Worm (Caenorhabditis elegans): ENCODE measurements around the gene kap-1.

kap-1 gene

DNA sequence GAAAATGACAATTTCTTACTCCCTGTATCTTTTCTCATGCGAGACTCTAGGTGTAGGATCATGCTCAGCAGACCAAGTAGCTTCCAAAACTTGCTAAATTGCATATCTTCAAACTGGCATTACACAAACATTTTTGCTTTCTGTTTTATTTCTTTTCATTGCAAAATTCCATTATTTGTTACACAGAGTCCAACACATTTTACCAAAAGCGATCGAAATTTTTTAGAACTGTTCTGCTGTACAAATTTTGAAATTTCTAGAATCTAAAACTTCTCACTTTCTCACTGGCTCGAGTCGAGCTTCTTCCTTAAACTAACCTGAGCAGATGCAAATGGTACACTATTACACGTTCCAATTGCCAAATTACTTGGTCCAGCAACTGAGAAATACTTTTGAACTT, 24.2 kb upstream of the kap-1 start:
- TF ChIP-seq lsy-2 (tag; optimal IDR thresholded peaks at IDR 0.05) (no peak), unc-130 (tag; optimal IDR thresholded peaks at IDR 0.05) (no peak)

DNA sequence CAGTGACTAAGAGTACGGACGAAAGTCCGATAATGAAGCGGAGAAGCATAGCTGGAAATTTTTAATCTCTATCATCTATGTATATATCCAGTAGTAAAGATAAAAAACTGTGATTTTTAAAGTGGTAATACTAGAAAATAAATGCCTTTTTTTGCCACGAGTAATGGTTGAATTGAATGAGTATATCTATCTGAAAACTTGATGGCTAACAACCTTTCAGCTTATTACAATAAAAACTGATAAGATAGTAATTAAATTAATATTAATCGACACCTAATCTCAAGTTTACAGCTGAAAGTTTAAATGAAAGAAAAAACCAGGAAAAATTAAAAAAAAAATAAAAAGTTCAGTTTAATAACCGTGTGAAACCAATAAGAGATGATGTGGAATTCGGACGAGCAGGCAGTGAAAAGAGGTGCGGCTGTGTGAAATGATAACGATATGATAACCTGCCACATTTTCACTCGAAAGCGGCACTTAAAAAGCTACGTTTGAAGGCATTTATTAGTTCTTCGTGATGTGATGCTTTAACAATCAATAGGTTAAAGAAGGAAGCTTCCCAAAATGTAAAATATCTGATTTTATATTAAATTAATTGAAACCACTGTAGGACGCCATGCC, 23.6 kb upstream of the kap-1 start, which contains the start of gene nspg-6:
Gene nspg-6 (minus strand): TSS at position 51 of the 621 bp plus-strand sequence.
- TF ChIP-seq elt-2 (tag; optimal IDR thresholded peaks at IDR 0.05): peak; percentile 14
- no peak for TF ChIP-seq fkh-8 (tag; optimal IDR thresholded peaks at IDR 0.05)

DNA sequence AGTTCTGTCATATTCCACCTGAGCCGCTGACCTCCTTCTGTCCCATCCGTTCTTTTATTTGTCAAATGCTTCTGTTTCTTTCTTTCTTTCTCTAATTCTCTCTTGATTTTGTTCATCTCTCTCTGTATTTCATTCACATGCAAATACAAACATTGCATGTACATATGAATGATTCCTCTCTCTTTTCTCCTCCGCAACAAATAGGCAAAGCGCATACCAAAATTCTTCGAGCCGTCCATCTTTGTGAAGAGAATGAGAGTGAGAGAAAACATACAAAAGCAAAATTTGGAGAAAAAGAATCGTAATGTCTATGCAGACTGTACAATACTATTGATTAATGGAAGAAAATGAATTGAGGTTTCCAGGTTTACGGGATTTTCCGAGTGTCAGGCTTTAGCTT, 21.3 kb upstream of the kap-1 start:
- TF ChIP-seq unc-86 (tag; optimal IDR thresholded peaks at IDR 0.05): no peak
- no peak for TF ChIP-seq efl-1 (optimal IDR thresholded peaks at IDR 0.05)
- peak in 1 of 2 experiments; percentile 47 for TF ChIP-seq efl-1 (GFP tag; optimal IDR thresholded peaks at IDR 0.05 in 1 of 2)

- TF ChIP-seq pqm-1 (tag; optimal IDR thresholded peaks at IDR 0.05): no peak
- TF ChIP-seq efl-1 (optimal IDR thresholded peaks at IDR 0.05): no peak
- peak in 1 of 2 experiments; percentile 90 for TF ChIP-seq efl-1 (GFP tag; optimal IDR thresholded peaks at IDR 0.05 in 1 of 2)
- TF ChIP-seq ceh-8 (GFP tag; optimal IDR thresholded peaks at IDR 0.05): no peak
- no peak for TF ChIP-seq nhr-85 (tag)
- no peak for TF ChIP-seq C04F5.9 (tag; optimal IDR thresholded peaks at IDR 0.05)
- no peak for TF ChIP-seq tbx-2 (tag; optimal IDR thresholded peaks at IDR 0.05)
- TF ChIP-seq xbp-1 (tag; optimal IDR thresholded peaks at IDR 0.05): no peak
These were observed 19.2 kb upstream of the kap-1 start, which contains the start of gene F56C9.8 for ce11 chrIII:7319390-7319789. Gene F56C9.8 (minus strand): TSS chrIII:7319509.

DNA sequence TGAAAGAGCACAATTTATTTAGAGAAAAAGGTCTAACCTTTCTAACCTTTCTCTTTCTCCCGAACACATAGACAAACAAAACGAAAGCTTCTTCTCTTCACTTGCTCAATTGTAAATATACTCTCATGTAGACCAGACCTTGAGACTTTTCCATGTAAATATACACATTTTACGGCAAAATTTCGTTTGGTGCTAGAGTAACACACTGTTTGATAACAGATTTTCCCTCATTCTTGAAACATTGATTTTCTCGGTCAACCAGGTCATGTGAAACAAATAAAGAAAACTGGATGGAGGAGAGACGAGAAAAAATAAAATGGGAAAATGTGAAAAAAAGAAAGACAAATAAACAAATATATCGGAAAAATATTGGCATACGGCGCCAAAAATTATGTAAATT, 16.6 kb upstream of the kap-1 start:
- TF ChIP-seq nhr-85 (tag): no peak
- no peak for TF ChIP-seq egl-13 (tag; optimal IDR thresholded peaks at IDR 0.05)
- TF ChIP-seq lin-35 (GFP tag; optimal IDR thresholded peaks at IDR 0.05): peak in 1 of 2 experiments; percentile 12
- no peak for TF ChIP-seq ces-1 (GFP tag; optimal IDR thresholded peaks at IDR 0.05)
- TF ChIP-seq nhr-84 (tag; optimal IDR thresholded peaks at IDR 0.05): no peak
- no peak for TF ChIP-seq lin-13 (GFP tag; optimal IDR thresholded peaks at IDR 0.05)
- no peak for TF ChIP-seq lin-39 (tag; optimal IDR thresholded peaks at IDR 0.05)
- no peak for TF ChIP-seq nhr-19 (GFP tag; conservative IDR thresholded peaks at IDR 0.05)
- no peak for TF ChIP-seq fkh-8 (tag; optimal IDR thresholded peaks at IDR 0.05)
- TF ChIP-seq efl-3 (GFP tag; optimal IDR thresholded peaks at IDR 0.05): no peak
- no peak for TF ChIP-seq unc-98 (GFP tag; IDR thresholded peaks at IDR 0.05)
- TF ChIP-seq sox-4 (tag; optimal IDR thresholded peaks at IDR 0.05): no peak
- TF ChIP-seq grh-1 (GFP tag; IDR thresholded peaks at IDR 0.05): no peak
- no peak for TF ChIP-seq lin-15B (tag; optimal IDR thresholded peaks at IDR 0.05)
- peak; percentile 52 for TF ChIP-seq lin-14 (GFP tag; optimal IDR thresholded peaks at IDR 0.05)
- TF ChIP-seq nhr-71 (tag; optimal IDR thresholded peaks at IDR 0.05): peak; percentile 5
- peak; percentile 24 for TF ChIP-seq tbx-2 (tag; optimal IDR thresholded peaks at IDR 0.05)
- no peak for TF ChIP-seq nhr-76 (tag; optimal IDR thresholded peaks at IDR 0.05)
- peak in 1 of 2 experiments; percentile 12 for TF ChIP-seq lsy-2 (tag; optimal IDR thresholded peaks at IDR 0.05)
- TF ChIP-seq skn-1 (tag; optimal IDR thresholded peaks at IDR 0.05): no peak
- TF ChIP-seq ceh-82 (tag; optimal IDR thresholded peaks at IDR 0.05): no peak
- TF ChIP-seq nhr-47 (tag; optimal IDR thresholded peaks at IDR 0.05): no peak
- TF ChIP-seq unc-30 (tag; optimal IDR thresholded peaks at IDR 0.05): no peak
- peak; percentile 40 for TF ChIP-seq elt-2 (tag; optimal IDR thresholded peaks at IDR 0.05)
- TF ChIP-seq fkh-10 (GFP tag; optimal IDR thresholded peaks at IDR 0.05): no peak
- no peak for TF ChIP-seq ztf-11 (tag; optimal IDR thresholded peaks at IDR 0.05)
- no peak for TF ChIP-seq C34B4.2 (tag; optimal IDR thresholded peaks at IDR 0.05)
- TF ChIP-seq ceh-8 (GFP tag; optimal IDR thresholded peaks at IDR 0.05): no peak
- no peak for TF ChIP-seq mef-2 (tag; optimal IDR thresholded peaks at IDR 0.05)
- no peak for TF ChIP-seq mdl-1 (tag; optimal IDR thresholded peaks at IDR 0.05)
- TF ChIP-seq hlh-17 (GFP tag; optimal IDR thresholded peaks at IDR 0.05; ENCODE audit: borderline replicate concordance): no peak
- no peak for TF ChIP-seq ceh-88 (GFP tag; IDR thresholded peaks at IDR 0.05)
